ENCODE assay signal across 5 worm cellular contexts in genomic region chrV:1364346-1364745, ce11.
TF ChIP-seq lines count a peak whose summit lies in the region.

No protein-coding gene starts in this region.

TF ChIP-seq in whole organism, L1 larva, 84 proteins besides CTCF, POLR2A, EP300 and RAD21:
- TF ChIP-seq hpl-2 (GFP tag; optimal IDR thresholded peaks at IDR 0.05; lab: Kevin White, UChicago): no peak
- peak; percentile 89 for TF ChIP-seq lin-14 (GFP tag; optimal IDR thresholded peaks at IDR 0.05; lab: Kevin White, UChicago)
- TF ChIP-seq ceh-63 (GFP tag; optimal IDR thresholded peaks at IDR 0.05; lab: Kevin White, UChicago): no peak
- no peak for TF ChIP-seq nhr-237 (tag; optimal IDR thresholded peaks at IDR 0.05; lab: Kevin White, UChicago)
- TF ChIP-seq sox-4 (tag; optimal IDR thresholded peaks at IDR 0.05; lab: Kevin White, UChicago): no peak
- no peak for TF ChIP-seq aha-1 (tag; optimal IDR thresholded peaks at IDR 0.05; lab: Kevin White, UChicago)
- peak; percentile 21 for TF ChIP-seq nhr-71 (tag; optimal IDR thresholded peaks at IDR 0.05; lab: Kevin White, UChicago)
- TF ChIP-seq dsc-1 (tag; optimal IDR thresholded peaks at IDR 0.05; lab: Kevin White, UChicago): no peak
- no peak for TF ChIP-seq lin-35 (GFP tag; optimal IDR thresholded peaks at IDR 0.05; lab: Kevin White, UChicago)
- no peak for TF ChIP-seq snu-23 (GFP tag; optimal IDR thresholded peaks at IDR 0.05; lab: Kevin White, UChicago)
- no peak for TF ChIP-seq F16B12.6 (tag; optimal IDR thresholded peaks at IDR 0.05; lab: Kevin White, UChicago)
- peak in 1 of 3 experiments; percentile 8 for TF ChIP-seq ceh-82 (tag; optimal IDR thresholded peaks at IDR 0.05; lab: Kevin White, UChicago)
- TF ChIP-seq C16A3.4 (tag; optimal IDR thresholded peaks at IDR 0.05; lab: Kevin White, UChicago): no peak
- no peak for TF ChIP-seq zip-4 (GFP tag; optimal IDR thresholded peaks at IDR 0.05; lab: Kevin White, UChicago)
- no peak for TF ChIP-seq fos-1 (tag; optimal IDR thresholded peaks at IDR 0.05; lab: Kevin White, UChicago)

TF ChIP-seq in whole organism, L2 larva, 48 proteins besides CTCF, POLR2A, EP300 and RAD21:
- TF ChIP-seq Y55F3AM.14 (GFP tag; optimal IDR thresholded peaks at IDR 0.05; lab: Kevin White, UChicago) (peak; percentile 40), lin-39 (tag; optimal IDR thresholded peaks at IDR 0.05; lab: Kevin White, UChicago) (no peak), unc-62 (GFP tag; optimal IDR thresholded peaks at IDR 0.05; lab: Kevin White, UChicago) (no peak), zag-1 (tag; optimal IDR thresholded peaks at IDR 0.05; lab: Kevin White, UChicago) (peak; percentile 63), ztf-1 (GFP tag; conservative IDR thresholded peaks at IDR 0.05; lab: Robert Waterston, UW) (no peak), nhr-237 (tag; optimal IDR thresholded peaks at IDR 0.05; lab: Kevin White, UChicago) (no peak), alr-1 (tag; optimal IDR thresholded peaks at IDR 0.05; lab: Kevin White, UChicago) (no peak), lin-11 (tag; optimal IDR thresholded peaks at IDR 0.05; lab: Kevin White, UChicago) (no peak), unc-55 (GFP tag; optimal IDR thresholded peaks at IDR 0.05; lab: Kevin White, UChicago) (peak; percentile 18), mdl-1 (tag; optimal IDR thresholded peaks at IDR 0.05; lab: Kevin White, UChicago) (no peak), mab-5 (tag; optimal IDR thresholded peaks at IDR 0.05; lab: Kevin White, UChicago) (peak; percentile 10), unc-39 (tag; optimal IDR thresholded peaks at IDR 0.05; lab: Kevin White, UChicago) (no peak), dmd-4 (tag; optimal IDR thresholded peaks at IDR 0.05; lab: Kevin White, UChicago) (no peak), nhr-10 (tag; optimal IDR thresholded peaks at IDR 0.05; lab: Kevin White, UChicago) (no peak), C34F6.9 (tag; optimal IDR thresholded peaks at IDR 0.05; lab: Kevin White, UChicago) (no peak), lsy-2 (tag; optimal IDR thresholded peaks at IDR 0.05; lab: Kevin White, UChicago) (peak in 1 of 2 experiments; percentile 13)

TF ChIP-seq in whole organism, L3 larva, 47 proteins besides CTCF, POLR2A, EP300 and RAD21:
- TF ChIP-seq ZK546.5 (tag; optimal IDR thresholded peaks at IDR 0.05; lab: Kevin White, UChicago) (no peak), sea-2 (GFP tag; optimal IDR thresholded peaks at IDR 0.05; lab: Kevin White, UChicago) (no peak), nhr-28 (tag; optimal IDR thresholded peaks at IDR 0.05; lab: Kevin White, UChicago) (no peak), unc-39 (tag; optimal IDR thresholded peaks at IDR 0.05; lab: Kevin White, UChicago) (no peak), jun-1 (tag; optimal IDR thresholded peaks at IDR 0.05; lab: Kevin White, UChicago) (no peak), nhr-77 (tag; optimal IDR thresholded peaks at IDR 0.05; lab: Kevin White, UChicago) (no peak), lin-39 (tag; optimal IDR thresholded peaks at IDR 0.05; lab: Kevin White, UChicago) (peak; percentile 71), nhr-25 (tag; optimal IDR thresholded peaks at IDR 0.05; lab: Kevin White, UChicago) (no peak), fkh-10 (GFP tag; optimal IDR thresholded peaks at IDR 0.05; lab: Kevin White, UChicago) (peak; percentile 50), mml-1 (tag; optimal IDR thresholded peaks at IDR 0.05; lab: Kevin White, UChicago) (no peak), nfya-1 (tag; optimal IDR thresholded peaks at IDR 0.05; lab: Kevin White, UChicago; ENCODE audit: insufficient read depth) (peak; percentile 24)

TF ChIP-seq in whole organism, L4 larva, 104 proteins besides CTCF, POLR2A, EP300 and RAD21:
- TF ChIP-seq mdl-1 (tag; optimal IDR thresholded peaks at IDR 0.05; lab: Kevin White, UChicago) (no peak), hlh-30 (tag; optimal IDR thresholded peaks at IDR 0.05; lab: Kevin White, UChicago; ENCODE audit: insufficient read depth) (peak; percentile 25), F10B5.3 (tag; optimal IDR thresholded peaks at IDR 0.05; lab: Kevin White, UChicago) (no peak), lin-13 (GFP tag; optimal IDR thresholded peaks at IDR 0.05; lab: Kevin White, UChicago) (no peak), zip-11 (GFP tag; IDR thresholded peaks at IDR 0.05; lab: Robert Waterston, UW) (no peak), lsy-2 (tag; optimal IDR thresholded peaks at IDR 0.05; lab: Kevin White, UChicago) (peak in 1 of 2 experiments; percentile 22), F44E2.7 (GFP tag; IDR thresholded peaks at IDR 0.05; lab: Robert Waterston, UW) (no peak), nhr-42 (GFP tag; IDR thresholded peaks at IDR 0.05; lab: Robert Waterston, UW) (no peak), fkh-10 (GFP tag; optimal IDR thresholded peaks at IDR 0.05; lab: Kevin White, UChicago) (peak; percentile 21), vab-7 (GFP tag; IDR thresholded peaks at IDR 0.05; lab: Robert Waterston, UW) (no peak), ceh-20 (GFP tag; IDR thresholded peaks at IDR 0.05; lab: Robert Waterston, UW) (0 out of 2 replicates have a peak, but pooled peaks have one; percentile 23)

TF ChIP-seq in whole organism, late embryonic, 69 proteins besides CTCF, POLR2A, EP300 and RAD21:
- TF ChIP-seq unc-42 (tag; optimal IDR thresholded peaks at IDR 0.05; lab: Kevin White, UChicago) (peak; percentile 43), npax-4 (tag; optimal IDR thresholded peaks at IDR 0.05; lab: Kevin White, UChicago) (no peak), ceh-31 (tag; optimal IDR thresholded peaks at IDR 0.05; lab: Kevin White, UChicago) (no peak)

Comparison
In these comparisons a context has a peak if more than half of its experiments do, and no peak if none do; other contexts are left out.
1. Of the 29 proteins assayed by ChIP-seq in both whole organism, L4 larva and whole organism, L1 larva: peak only in whole organism, L4 larva: fkh-10; only in whole organism, L1 larva: none; in both: none; in neither: 26; mixed calls (peak in some experiments, not most) for 2.